Fruit fly (Drosophila melanogaster) whole organism, pupa: ENCODE data around the gene CG13000.
A peak's percentile ranks its signal among the peaks of the same experiment; 100 is the strongest.

Source experiments
- CG10348 ChIP-seq: fragments of 200-800 bp; sonication (Bioruptor generic); IDR thresholded peaks from 2 replicates; pipeline ENCODE4 v1.3.6; 2022; ENCODE audit warnings: missing biosample characterization, missing genetic modification characterization
- CG12605 ChIP-seq: fragments of 200-800 bp; sonication (Bioruptor generic); IDR thresholded peaks from 2 replicates; pipeline ENCODE4 v1.3.6; 2022; ENCODE audit warnings: missing biosample characterization, missing genetic modification characterization
- CG13204 ChIP-seq: fragments of 200-800 bp; sonication (Bioruptor generic); optimal IDR thresholded peaks from 2 replicates; lab custom pipeline; 2018; ENCODE audit warnings: missing biosample characterization, mild to moderate bottlenecking, missing genetic modification characterization, moderate library complexity
- CG14655 ChIP-seq: fragments of 200-800 bp; sonication (Bioruptor generic); optimal IDR thresholded peaks from 3 replicates; lab custom pipeline; 2017; ENCODE audit warnings: mild to moderate bottlenecking, missing biosample characterization, missing genetic modification reagents, missing genetic modification characterization
- CG17806 ChIP-seq: fragments of 200-800 bp; sonication (Bioruptor generic); optimal IDR thresholded peaks from 2 replicates; lab custom pipeline; 2018; ENCODE audit warnings: missing biosample characterization, mild to moderate bottlenecking, missing genetic modification characterization, moderate library complexity
- CG32121 ChIP-seq: fragments of 200-800 bp; sonication (Bioruptor generic); IDR thresholded peaks from 2 replicates; pipeline ENCODE4 v1.3.6; 2022; ENCODE audit warnings: missing biosample characterization, missing genetic modification characterization
- CG34367 ChIP-seq: fragments of 200-800 bp; sonication (Bioruptor generic); optimal IDR thresholded peaks from 2 replicates; lab custom pipeline; 2018; ENCODE audit warnings: missing biosample characterization, mild to moderate bottlenecking, missing genetic modification characterization
- CG4496 ChIP-seq: fragments of 200-800 bp; sonication (Bioruptor generic); IDR thresholded peaks from 3 replicates; pipeline ENCODE4 v1.3.6; 2022; ENCODE audit warnings: missing biosample characterization, missing genetic modification characterization
- CG8159 ChIP-seq: fragments of 200-800 bp; sonication (Bioruptor generic); optimal IDR thresholded peaks from 3 replicates; lab custom pipeline; 2018; ENCODE audit warnings: missing biosample characterization, mild to moderate bottlenecking, missing genetic modification characterization, moderate library complexity
- CG8301 ChIP-seq: fragments of 200-800 bp; sonication (Bioruptor generic); optimal IDR thresholded peaks from 2 replicates; lab custom pipeline; 2018; ENCODE audit warnings: missing biosample characterization, mild to moderate bottlenecking, missing genetic modification characterization
- CG9948 ChIP-seq: fragments of 200-800 bp; sonication (Bioruptor generic); optimal IDR thresholded peaks from 2 replicates; lab custom pipeline; 2018; ENCODE audit warnings: missing biosample characterization, mild to moderate bottlenecking, missing genetic modification characterization, moderate library complexity
- D1 ChIP-seq: fragments of 200-800 bp; sonication (Bioruptor generic); optimal IDR thresholded peaks from 2 replicates; lab custom pipeline; 2018; ENCODE audit warnings: missing biosample characterization, mild to moderate bottlenecking, missing genetic modification characterization, moderate library complexity
- EcR ChIP-seq: fragments of 200-800 bp; sonication (Bioruptor generic); optimal IDR thresholded peaks from 3 replicates; lab custom pipeline; 2019; ENCODE audit warnings: missing biosample characterization, missing genetic modification characterization, mild to moderate bottlenecking, moderate library complexity, missing genetic modification reagents
- Ets98B ChIP-seq: fragments of 200-800 bp; sonication (Bioruptor generic); IDR thresholded peaks from 2 replicates; pipeline ENCODE4 v1.3.6; 2022; ENCODE audit warnings: missing biosample characterization, missing genetic modification characterization
- Pif1A ChIP-seq: fragments of 200-800 bp; sonication (Bioruptor generic); optimal IDR thresholded peaks from 3 replicates; lab custom pipeline; 2016; ENCODE audit warnings: missing biosample characterization, missing genetic modification characterization
- Pif1B ChIP-seq: fragments of 200-800 bp; sonication (Bioruptor generic); optimal IDR thresholded peaks from 3 replicates; lab custom pipeline; 2016; ENCODE audit warnings: missing biosample characterization, missing genetic modification characterization
- Snoo ChIP-seq: fragments of 200-800 bp; sonication (Bioruptor generic); optimal IDR thresholded peaks from 3 replicates; lab custom pipeline; 2017; ENCODE audit warnings: missing biosample characterization, mild to moderate bottlenecking, missing genetic modification characterization, inconsistent platforms
- fd96Ca ChIP-seq: fragments of 200-800 bp; sonication (Bioruptor generic); IDR thresholded peaks from 3 replicates; pipeline ENCODE4 v1.3.6; 2022; ENCODE audit warnings: missing biosample characterization, missing genetic modification characterization
- gl ChIP-seq: fragments of 200-800 bp; sonication (Bioruptor generic); optimal IDR thresholded peaks from 2 replicates; lab custom pipeline; 2018; ENCODE audit warnings: missing biosample characterization, mild to moderate bottlenecking, missing genetic modification characterization
- rn ChIP-seq: fragments of 200-800 bp; sonication (Bioruptor generic); IDR thresholded peaks from 2 replicates; pipeline ENCODE4 v1.3.6; 2022; ENCODE audit warnings: missing biosample characterization, missing genetic modification characterization

CG13000 gene

DNA sequence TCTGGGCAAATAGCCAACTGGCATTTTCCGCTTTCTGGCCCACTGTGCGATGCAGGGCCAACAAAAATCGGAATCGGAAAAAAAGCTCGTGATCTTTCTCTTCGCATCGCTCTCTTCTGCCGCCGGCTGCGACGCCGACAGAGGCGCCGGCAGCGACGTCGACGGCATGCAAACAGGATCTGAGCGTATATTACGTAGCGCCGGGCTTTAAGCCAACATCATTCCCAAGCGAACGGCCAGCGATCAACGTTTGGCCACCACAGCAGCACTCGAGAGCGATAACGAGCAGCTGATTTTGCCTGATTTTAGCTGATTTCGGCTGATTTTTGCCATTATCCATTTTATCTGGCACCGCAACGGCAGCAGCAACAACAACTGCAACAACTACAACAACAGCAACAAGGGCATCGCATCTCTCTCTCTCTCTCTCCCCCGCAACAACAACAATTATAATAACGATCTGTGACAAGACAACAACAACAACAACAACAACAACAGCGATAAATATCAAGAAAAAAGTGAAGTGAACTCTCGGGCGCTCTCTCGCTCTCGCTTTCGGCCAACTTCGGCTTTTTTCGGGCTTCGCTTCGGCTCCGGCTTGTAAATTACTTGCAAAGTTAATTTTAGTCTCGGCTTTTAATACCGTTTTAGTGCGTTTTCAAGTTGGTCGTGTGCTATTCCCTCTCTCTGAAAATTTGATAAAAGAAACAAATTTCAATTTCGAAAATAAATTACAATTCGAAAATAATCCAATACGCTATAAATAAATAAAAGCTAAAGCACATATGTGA, 35.1 kb downstream of the CG13000 start, which contains the start of gene CG4928:
TSS of gene CG4928 (plus strand) at position 216 of the 791 bp plus-strand sequence.
- TF ChIP-seq EcR (GFP tag; lab: Kevin White, UChicago) (peak; percentile 67), Ets98B (peak; percentile 20; the same call in 1 of the 2 replicates), CG8159 (tag; lab: Kevin White, UChicago) (no peak), CG13204 (GFP tag; lab: Kevin White, UChicago) (peak; percentile 40)

DNA sequence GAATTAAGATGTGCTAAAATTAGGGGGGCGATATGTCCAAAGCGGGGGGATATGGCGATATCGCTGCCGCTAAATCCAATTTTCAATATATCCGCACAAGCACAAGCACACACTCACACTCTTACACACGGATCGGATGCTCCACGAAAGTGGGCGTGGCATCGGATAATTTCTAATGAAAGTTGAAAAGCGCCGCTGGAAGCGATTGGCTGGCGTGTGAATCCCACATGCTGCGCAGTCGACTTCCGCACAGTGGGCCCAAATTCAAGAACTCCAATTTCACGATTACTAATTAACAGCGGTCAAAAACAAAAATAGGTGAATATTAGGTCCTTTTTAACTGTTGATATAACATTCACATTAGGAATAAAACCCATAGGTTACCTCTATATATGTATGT, 36.3 kb downstream of the CG13000 start:
- TF ChIP-seq EcR (GFP tag; lab: Kevin White, UChicago) (no peak), D1 (no peak), CG8159 (tag; lab: Kevin White, UChicago) (no peak), CG17806 (no peak), gl (tag; lab: Kevin White, UChicago) (no peak), Pif1A (GFP tag; lab: Kevin White, UChicago) (no peak), Snoo (no peak), CG10348 (no peak), CG13204 (GFP tag; lab: Kevin White, UChicago) (no peak), CG4496 (GFP tag; lab: Robert Waterston, UW) (no peak), fd96Ca (GFP tag; lab: Robert Waterston, UW) (no peak), Ets98B (no peak), Pif1B (GFP tag; lab: Kevin White, UChicago) (no peak), CG9948 (tag; lab: Kevin White, UChicago) (no peak), CG32121 (GFP tag; lab: Robert Waterston, UW) (no peak), CG14655 (GFP tag; lab: Kevin White, UChicago) (no peak)

- TF ChIP-seq CG8159 (tag; lab: Kevin White, UChicago) (no peak), rn (GFP tag; lab: Robert Waterston, UW) (no peak), CG14655 (GFP tag; lab: Kevin White, UChicago) (no peak), Snoo (no peak), gl (tag; lab: Kevin White, UChicago) (no peak), CG34367 (tag; lab: Kevin White, UChicago) (no peak), CG9948 (tag; lab: Kevin White, UChicago) (no peak), CG8301 (tag; lab: Kevin White, UChicago) (no peak), CG12605 (GFP tag; lab: Robert Waterston, UW) (no peak), CG13204 (GFP tag; lab: Kevin White, UChicago) (no peak), CG4496 (GFP tag; lab: Robert Waterston, UW) (no peak), CG10348 (no peak), Pif1A (GFP tag; lab: Kevin White, UChicago) (no peak), CG32121 (GFP tag; lab: Robert Waterston, UW) (no peak), fd96Ca (GFP tag; lab: Robert Waterston, UW) (no peak), EcR (GFP tag; lab: Kevin White, UChicago) (no peak), Ets98B (no peak), CG17806 (no peak), D1 (no peak)
Observed at dm6 chrX:16909886-16910285, 38.4 kb downstream of the CG13000 start.

dm6 chrX:16909297-16909696, 39.0 kb downstream of the CG13000 start:
- TF ChIP-seq CG13204 (GFP tag; lab: Kevin White, UChicago) = no peak
- TF ChIP-seq rn (GFP tag; lab: Robert Waterston, UW) = no peak
- TF ChIP-seq Snoo = no peak
- TF ChIP-seq Pif1B (GFP tag; lab: Kevin White, UChicago) = no peak
- no peak for TF ChIP-seq CG32121 (GFP tag; lab: Robert Waterston, UW)
- no peak for TF ChIP-seq fd96Ca (GFP tag; lab: Robert Waterston, UW)
- TF ChIP-seq EcR (GFP tag; lab: Kevin White, UChicago) = no peak
- TF ChIP-seq D1 = no peak
- TF ChIP-seq CG14655 (GFP tag; lab: Kevin White, UChicago) = no peak
- TF ChIP-seq CG12605 (GFP tag; lab: Robert Waterston, UW) = no peak
- TF ChIP-seq CG10348 = no peak
- TF ChIP-seq Pif1A (GFP tag; lab: Kevin White, UChicago) = no peak
- TF ChIP-seq CG8301 (tag; lab: Kevin White, UChicago) = no peak
- no peak for TF ChIP-seq Ets98B
- TF ChIP-seq CG34367 (tag; lab: Kevin White, UChicago) = no peak
- TF ChIP-seq, all 21 proteins: peak for 0

dm6 chrX:16907675-16908074, 40.6 kb downstream of the CG13000 start:
- TF ChIP-seq rn (GFP tag; lab: Robert Waterston, UW) (no peak), CG4496 (GFP tag; lab: Robert Waterston, UW) (no peak), CG12605 (GFP tag; lab: Robert Waterston, UW) (no peak), CG8301 (tag; lab: Kevin White, UChicago) (no peak), Snoo (no peak), D1 (no peak), EcR (GFP tag; lab: Kevin White, UChicago) (no peak), Pif1B (GFP tag; lab: Kevin White, UChicago) (no peak), fd96Ca (GFP tag; lab: Robert Waterston, UW) (no peak), CG10348 (no peak)

DNA sequence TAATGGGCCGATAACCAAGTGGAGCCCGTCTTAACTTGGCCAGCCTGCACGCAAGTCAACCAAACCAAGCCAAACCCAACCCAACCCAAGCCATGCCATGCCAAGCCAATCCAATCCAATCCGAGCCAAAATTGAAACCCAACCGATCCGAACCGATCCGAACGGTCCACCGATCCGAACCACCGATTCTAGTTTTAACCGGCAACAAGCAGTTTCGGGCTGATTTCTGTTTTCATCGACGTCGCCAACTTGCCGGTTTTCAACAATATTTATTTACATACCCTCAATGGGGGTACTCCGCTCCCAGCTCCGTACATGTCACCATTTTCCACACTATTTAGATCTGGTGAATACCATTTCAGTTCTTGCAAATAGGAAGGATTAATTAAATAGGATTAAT, 41.3 kb downstream of the CG13000 start:
- TF ChIP-seq CG4496 (GFP tag; lab: Robert Waterston, UW) (0 out of 3 replicates have a peak, but pooled peaks have one; percentile 29), Ets98B (0 out of 2 replicates have a peak, but pooled peaks have one; percentile 11), CG8159 (tag; lab: Kevin White, UChicago) (no peak)
